Fruit fly (Drosophila melanogaster): Measurements from ENCODE around the gene CG6707.

Gene CG6707

DNA sequence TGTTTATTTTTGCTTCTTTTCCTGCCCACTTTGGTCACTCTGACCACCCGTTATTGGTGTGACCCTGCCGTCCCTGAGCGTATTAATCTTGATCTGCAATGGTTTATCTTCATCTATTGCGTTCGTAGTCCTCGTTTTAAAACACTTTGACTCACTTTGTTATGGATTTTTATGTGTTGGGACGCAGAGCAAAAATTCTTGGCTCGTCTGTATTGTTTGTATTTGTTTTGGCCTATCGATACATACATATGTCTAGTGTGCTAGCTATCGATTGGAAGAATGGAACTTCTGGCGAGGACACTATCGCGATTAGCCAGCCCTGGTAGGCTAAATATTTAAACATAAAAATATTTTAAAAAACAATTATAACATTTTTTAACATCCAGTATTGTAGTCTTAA lies 38.8 kb downstream of the CG6707 start, which contains the start of gene CG10809 (continued):
- no peak for TF ChIP-seq emc (GFP tag; optimal IDR thresholded peaks at IDR 0.05)
- TF ChIP-seq CG6272 (GFP tag; IDR thresholded peaks at IDR 0.05): no peak
- TF ChIP-seq Bgb (GFP tag; IDR thresholded peaks at IDR 0.05; ENCODE audit: partially characterized antibody): peak; percentile 93
- TF ChIP-seq so (GFP tag; IDR thresholded peaks at IDR 0.05): no peak
- TF ChIP-seq HLH4C (GFP tag; IDR thresholded peaks at IDR 0.05; ENCODE audit: partially characterized antibody): peak; percentile 89
- TF ChIP-seq sim (GFP tag; IDR thresholded peaks at IDR 0.05): no peak
- peak in 1 of 2 experiments; percentile 33 for TF ChIP-seq Pdp1 (GFP tag; optimal IDR thresholded peaks at IDR 0.05)
- no peak for TF ChIP-seq dan (GFP tag; IDR thresholded peaks at IDR 0.05)
- peak; percentile 45 for TF ChIP-seq lbe (GFP tag; optimal IDR thresholded peaks at IDR 0.05)
- TF ChIP-seq CG17186 (GFP tag; optimal IDR thresholded peaks at IDR 0.05): peak; percentile 60
- TF ChIP-seq mam (GFP tag; optimal IDR thresholded peaks at IDR 0.05): peak; percentile 11
- TF ChIP-seq lilli (GFP tag; optimal IDR thresholded peaks at IDR 0.05): peak; percentile 45
- TF ChIP-seq CG30403 (GFP tag; optimal IDR thresholded peaks at IDR 0.05): peak; percentile 35
- TF ChIP-seq CG34376 (GFP tag; optimal IDR thresholded peaks at IDR 0.05): peak; percentile 18
- no peak for TF ChIP-seq CG10462 (GFP tag; optimal IDR thresholded peaks at IDR 0.05)
- TF ChIP-seq CG12942 (GFP tag; optimal IDR thresholded peaks at IDR 0.05): peak; percentile 23
- no peak for TF ChIP-seq CG8388 (GFP tag; optimal IDR thresholded peaks at IDR 0.05)
- TF ChIP-seq vvl (GFP tag; IDR thresholded peaks at IDR 0.05): no peak
- TF ChIP-seq Awh (GFP tag; IDR thresholded peaks at IDR 0.05): no peak
- peak; percentile 87 for TF ChIP-seq stwl (tag; optimal IDR thresholded peaks at IDR 0.05)
- TF ChIP-seq slp2 (GFP tag; optimal IDR thresholded peaks at IDR 0.05): peak; percentile 7
- TF ChIP-seq CG2202 (tag; optimal IDR thresholded peaks at IDR 0.05): peak; percentile 9
- peak; percentile 89 for TF ChIP-seq CG7963 (GFP tag; IDR thresholded peaks at IDR 0.05; ENCODE audit: partially characterized antibody)
- TF ChIP-seq CoRest (tag; optimal IDR thresholded peaks at IDR 0.05): peak; percentile 48
- TF ChIP-seq CG18619 (GFP tag; optimal IDR thresholded peaks at IDR 0.05): no peak
- peak; percentile 37 for TF ChIP-seq cg (GFP tag; optimal IDR thresholded peaks at IDR 0.05)
- peak; percentile 56; the same call in 2 of the 3 replicates for TF ChIP-seq CG17361 (GFP tag; IDR thresholded peaks at IDR 0.05)
- peak; percentile 20 for TF ChIP-seq CG1792 (GFP tag; optimal IDR thresholded peaks at IDR 0.05)
- no peak for TF ChIP-seq Oaz (GFP tag; IDR thresholded peaks at IDR 0.05)
- TF ChIP-seq CG42726 (GFP tag; IDR thresholded peaks at IDR 0.05; ENCODE audit: partially characterized antibody): peak; percentile 78
- TF ChIP-seq CG32532 (GFP tag; IDR thresholded peaks at IDR 0.05): peak; percentile 48
- TF ChIP-seq grn (GFP tag; optimal IDR thresholded peaks at IDR 0.05): peak; percentile 82
- no peak for TF ChIP-seq sr (GFP tag; IDR thresholded peaks at IDR 0.05)
- peak; percentile 73 for TF ChIP-seq nerfin-2 (GFP tag; IDR thresholded peaks at IDR 0.05; ENCODE audit: partially characterized antibody)
- TF ChIP-seq inv (GFP tag; IDR thresholded peaks at IDR 0.05; ENCODE audit: partially characterized antibody): peak; percentile 91
- peak; percentile 20 for TF ChIP-seq CG9609 (GFP tag; optimal IDR thresholded peaks at IDR 0.05)
- peak; percentile 38 for TF ChIP-seq trh (GFP tag; optimal IDR thresholded peaks at IDR 0.05)
- no peak for TF ChIP-seq peb (GFP tag; IDR thresholded peaks at IDR 0.05)
- TF ChIP-seq CG13894 (tag; optimal IDR thresholded peaks at IDR 0.05): peak; percentile 32
- TF ChIP-seq CG9876 (GFP tag; optimal IDR thresholded peaks at IDR 0.05): peak; percentile 33
- no peak for TF ChIP-seq H15 (GFP tag; IDR thresholded peaks at IDR 0.05)
- TF ChIP-seq fd96Cb (tag; optimal IDR thresholded peaks at IDR 0.05): peak; percentile 7
- TF ChIP-seq Six4 (GFP tag; optimal IDR thresholded peaks at IDR 0.05): peak; percentile 28
- TF ChIP-seq gcm (GFP tag; optimal IDR thresholded peaks at IDR 0.05): no peak
- TF ChIP-seq crp (GFP tag; optimal IDR thresholded peaks at IDR 0.05): peak in 1 of 2 experiments; percentile 32
- TF ChIP-seq CG1602 (GFP tag; optimal IDR thresholded peaks at IDR 0.05): no peak
- TF ChIP-seq CG32772 (GFP tag; IDR thresholded peaks at IDR 0.05): no peak
- no peak for TF ChIP-seq tup (GFP tag; optimal IDR thresholded peaks at IDR 0.05)
- no peak for TF ChIP-seq CG34422 (GFP tag; IDR thresholded peaks at IDR 0.05)
- peak in 1 of 2 experiments; percentile 27 for TF ChIP-seq bsh (GFP tag; optimal IDR thresholded peaks at IDR 0.05)
- TF ChIP-seq mirr (GFP tag; optimal IDR thresholded peaks at IDR 0.05): no peak

All from whole organism, embryonic.